Fruit fly (Drosophila melanogaster): Measurements from ENCODE around the gene Saf-B.
A peak's percentile ranks its signal among the peaks of the same experiment; 100 is the strongest.

Gene Saf-B

dm6 chr3R:24816993-24817854, at the start of gene Saf-B, which contains the start of gene CG5808 (continued):
- peak; percentile 63 for TF ChIP-seq tgo (GFP tag; IDR thresholded peaks at IDR 0.05)
- TF ChIP-seq prd (optimal IDR thresholded peaks at IDR 0.05) = no peak
- TF ChIP-seq prd (GFP tag; IDR thresholded peaks at IDR 0.05) = peak; percentile 65
- no peak for TF ChIP-seq ttk (GFP tag; IDR thresholded peaks at IDR 0.05)
- TF ChIP-seq ci (GFP tag; IDR thresholded peaks at IDR 0.05) = no peak
- peak; percentile 86 for TF ChIP-seq nerfin-2 (GFP tag; IDR thresholded peaks at IDR 0.05; ENCODE audit: partially characterized antibody)
- TF ChIP-seq CG12659 (GFP tag; optimal IDR thresholded peaks at IDR 0.05) = peak; percentile 63
- TF ChIP-seq z (GFP tag; IDR thresholded peaks at IDR 0.05) = no peak
- TF ChIP-seq kah (GFP tag; optimal IDR thresholded peaks at IDR 0.05) = no peak
- TF ChIP-seq Bgb (GFP tag; IDR thresholded peaks at IDR 0.05; ENCODE audit: partially characterized antibody) = peak; percentile 76
- TF ChIP-seq sens (GFP tag) = peak; percentile 36
- no peak for TF ChIP-seq Drgx (GFP tag; IDR thresholded peaks at IDR 0.05)
- TF ChIP-seq schlank (tag; optimal IDR thresholded peaks at IDR 0.05) = no peak
- peak; percentile 38 for TF ChIP-seq lilli (GFP tag; optimal IDR thresholded peaks at IDR 0.05)
- peak; percentile 48; the same call in 1 of the 2 replicates for TF ChIP-seq CG4404 (GFP tag; IDR thresholded peaks at IDR 0.05)
- TF ChIP-seq croc (GFP tag; conservative IDR thresholded peaks at IDR 0.05) = no peak
- peak; percentile 61 for TF ChIP-seq Max (GFP tag; optimal IDR thresholded peaks at IDR 0.05)
- no peak for TF ChIP-seq grn (GFP tag; optimal IDR thresholded peaks at IDR 0.05)
- TF ChIP-seq CG10267 (tag; optimal IDR thresholded peaks at IDR 0.05) = peak; percentile 67
- no peak for TF ChIP-seq CG7357 (GFP tag; IDR thresholded peaks at IDR 0.05)
- TF ChIP-seq D19A (tag; optimal IDR thresholded peaks at IDR 0.05) = no peak
- no peak for TF ChIP-seq Dfd (GFP tag; optimal IDR thresholded peaks at IDR 0.05)
- TF ChIP-seq Rfx (GFP tag; IDR thresholded peaks at IDR 0.05) = peak; percentile 53; the same call in 1 of the 2 replicates
- TF ChIP-seq sisA (GFP tag; IDR thresholded peaks at IDR 0.05) = 0 out of 2 replicates have a peak, but pooled peaks have one; percentile 12
- TF ChIP-seq Fer1 (GFP tag; optimal IDR thresholded peaks at IDR 0.05) = no peak
- peak; percentile 85 for TF ChIP-seq CG34224 (GFP tag; IDR thresholded peaks at IDR 0.05; ENCODE audit: partially characterized antibody)
- peak; percentile 83; the same call in 2 of the 3 replicates for TF ChIP-seq knrl (GFP tag; IDR thresholded peaks at IDR 0.05; ENCODE audit: partially characterized antibody)
- peak; percentile 31 for TF ChIP-seq ewg (GFP tag; optimal IDR thresholded peaks at IDR 0.05)
- TF ChIP-seq CG7745 (tag; optimal IDR thresholded peaks at IDR 0.05) = no peak
- TF ChIP-seq CG13287 (GFP tag; IDR thresholded peaks at IDR 0.05; ENCODE audit: partially characterized antibody) = peak; percentile 76
- peak; percentile 19 for TF ChIP-seq Fer3 (tag; optimal IDR thresholded peaks at IDR 0.05)
- TF ChIP-seq pum (GFP tag; optimal IDR thresholded peaks at IDR 0.05) = no peak
- TF ChIP-seq cwo (GFP tag; optimal IDR thresholded peaks at IDR 0.05) = no peak
- TF ChIP-seq CG12391 (tag; optimal IDR thresholded peaks at IDR 0.05) = peak; percentile 69
- no peak for TF ChIP-seq Doc2 (GFP tag; IDR thresholded peaks at IDR 0.05)
- TF ChIP-seq Nf-YB (GFP tag; optimal IDR thresholded peaks at IDR 0.05) = no peak
- no peak for TF ChIP-seq CG15479 (GFP tag; optimal IDR thresholded peaks at IDR 0.05)
- TF ChIP-seq CoRest (tag; optimal IDR thresholded peaks at IDR 0.05) = peak; percentile 65
- TF ChIP-seq bbx (GFP tag; IDR thresholded peaks at IDR 0.05; ENCODE audit: partially characterized antibody) = peak; percentile 77
- no peak for TF ChIP-seq TFAM (GFP tag; optimal IDR thresholded peaks at IDR 0.05)
- TF ChIP-seq Xrp1 (GFP tag; IDR thresholded peaks at IDR 0.05) = peak; percentile 49; the same call in 1 of the 2 replicates
- no peak for TF ChIP-seq pnt (GFP tag; optimal IDR thresholded peaks at IDR 0.05)
- no peak for TF ChIP-seq CG8281 (tag; optimal IDR thresholded peaks at IDR 0.05)
- no peak for TF ChIP-seq CrebB (tag; optimal IDR thresholded peaks at IDR 0.05)
- no peak for TF ChIP-seq sim (GFP tag; IDR thresholded peaks at IDR 0.05)
- TF ChIP-seq phol (tag; optimal IDR thresholded peaks at IDR 0.05) = peak; percentile 94
- TF ChIP-seq D19B (GFP tag; optimal IDR thresholded peaks at IDR 0.05) = no peak
- TF ChIP-seq CG42726 (GFP tag; IDR thresholded peaks at IDR 0.05; ENCODE audit: partially characterized antibody) = 0 out of 2 replicates have a peak, but pooled peaks have one; percentile 32

All from whole organism, embryonic.